Worm (Caenorhabditis elegans) whole organism, late embryonic: ENCODE results near the gene F53E10.1.
A peak's percentile ranks its signal among the peaks of the same experiment; 100 is the strongest.

Experiments used
- ets-4 ChIP-seq: sonication (generic microtip); optimal IDR thresholded peaks from 2 replicates; lab custom pipeline; 2016; ENCODE audit warnings: missing genetic modification characterization, missing compliant biosample characterization
- pqm-1 ChIP-seq: sonication (generic microtip); optimal IDR thresholded peaks from 2 replicates; lab custom pipeline; 2016; ENCODE audit warnings: missing genetic modification characterization, missing compliant biosample characterization

- no peak for TF ChIP-seq pqm-1 (tag; lab: Kevin White, UChicago)
- TF ChIP-seq ets-4 (tag; lab: Kevin White, UChicago), result peak; percentile 76
These were observed 12.1 kb upstream of the F53E10.1 start, which contains the start of gene F53E10.6 for ce11 chrV:2603056-2603455.
